Fruit fly (Drosophila melanogaster) whole organism, prepupa: ENCODE data around the gene CG11317.

Experiments used
- CG15336 ChIP-seq: fragments of 200-800 bp; sonication (Bioruptor generic); IDR thresholded peaks from 2 replicates; pipeline ENCODE4 v1.3.6; 2022; ENCODE audit warnings: missing biosample characterization, missing genetic modification characterization
- CG3919 ChIP-seq: fragments of 200-800 bp; sonication (Bioruptor generic); optimal IDR thresholded peaks from 3 replicates; lab custom pipeline; 2016; ENCODE audit warnings: missing biosample characterization, missing genetic modification characterization
- Lpt ChIP-seq: fragments of 200-800 bp; sonication (Bioruptor generic); optimal IDR thresholded peaks from 3 replicates; lab custom pipeline; 2016; ENCODE audit warnings: missing biosample characterization, missing genetic modification characterization
- Sox14 ChIP-seq: fragments of 200-800 bp; sonication (Bioruptor generic); optimal IDR thresholded peaks from 3 replicates; lab custom pipeline; 2016; ENCODE audit warnings: missing biosample characterization, missing genetic modification characterization
- cyc ChIP-seq: fragments of 200-800 bp; sonication (Bioruptor generic); optimal IDR thresholded peaks from 3 replicates; lab custom pipeline; 2016; ENCODE audit warnings: missing biosample characterization, missing genetic modification characterization
- dsx ChIP-seq: fragments of 200-800 bp; optimal IDR thresholded peaks from 3 replicates; lab custom pipeline; 2019; ENCODE audit warnings: missing biosample characterization, mild to moderate bottlenecking, missing genetic modification characterization, moderate library complexity; ENCODE audit not compliant: poor library complexity, severe bottlenecking
- spab ChIP-seq: fragments of 200-800 bp; sonication (Bioruptor generic); optimal IDR thresholded peaks from 2 replicates; lab custom pipeline; 2017; ENCODE audit warnings: missing biosample characterization, mild to moderate bottlenecking, missing genetic modification characterization, missing genetic modification reagents
- topi ChIP-seq: fragments of 200-800 bp; sonication (Bioruptor generic); optimal IDR thresholded peaks from 3 replicates; lab custom pipeline; 2016; ENCODE audit warnings: missing biosample characterization, missing genetic modification characterization

DNA sequence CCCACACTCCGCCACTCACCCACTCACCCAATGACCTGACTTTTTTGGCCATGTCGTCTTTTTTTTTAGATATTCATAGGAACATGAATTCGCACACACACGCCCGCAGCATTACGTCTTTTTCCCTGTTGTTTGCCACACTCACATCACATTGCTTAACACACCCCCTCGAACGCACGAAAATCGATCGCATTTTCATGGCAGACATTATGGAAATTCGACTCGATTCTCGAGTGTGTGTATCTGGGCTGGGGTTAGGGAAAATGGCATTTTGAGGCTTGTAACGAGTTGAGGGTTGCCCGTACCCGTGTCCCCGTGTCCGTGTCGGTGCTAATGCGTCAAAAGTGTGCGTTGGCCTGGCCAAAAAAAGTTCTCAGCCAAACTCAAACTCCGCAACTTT lies 44.6 kb upstream of the CG11317 start:
- TF ChIP-seq CG15336 (GFP tag; lab: Robert Waterston, UW) (no peak), Sox14 (GFP tag; lab: Kevin White, UChicago) (no peak), topi (GFP tag; lab: Kevin White, UChicago) (no peak), cyc (GFP tag; lab: Kevin White, UChicago) (no peak), spab (no peak), CG3919 (GFP tag; lab: Kevin White, UChicago) (no peak), Lpt (GFP tag; lab: Kevin White, UChicago) (no peak), dsx (GFP tag; lab: Kevin White, UChicago) (no peak)
